Worm (Caenorhabditis elegans) whole organism, late embryonic: ENCODE data around the gene egl-36.

Source experiments
- F13H6.1 ChIP-seq: sonication (generic microtip); optimal IDR thresholded peaks from 2 replicates; lab custom pipeline; 2016; ENCODE audit warnings: missing genetic modification characterization, missing compliant biosample characterization
- ceh-31 ChIP-seq: sonication (generic microtip); optimal IDR thresholded peaks from 2 replicates; lab custom pipeline; 2016; ENCODE audit warnings: missing genetic modification characterization, missing compliant biosample characterization
- ceh-6 ChIP-seq: fragments of 200-800 bp; sonication (Bioruptor generic); optimal IDR thresholded peaks from 2 replicates; lab custom pipeline; 2018; ENCODE audit warnings: mild to moderate bottlenecking, missing genetic modification characterization, missing compliant biosample characterization
- che-1 ChIP-seq: sonication (generic microtip); optimal IDR thresholded peaks from 2 replicates; lab custom pipeline; 2016; ENCODE audit warnings: mild to moderate bottlenecking, missing genetic modification characterization, missing compliant biosample characterization
- dve-1 ChIP-seq: sonication (generic microtip); optimal IDR thresholded peaks from 2 replicates; lab custom pipeline; 2017; ENCODE audit warnings: antibody characterized with exemption, mild to moderate bottlenecking, missing genetic modification characterization, missing compliant biosample characterization
- pha-2 ChIP-seq: sonication (generic microtip); optimal IDR thresholded peaks from 2 replicates; lab custom pipeline; 2017; ENCODE audit warnings: mild to moderate bottlenecking, missing genetic modification characterization, missing compliant biosample characterization

DNA sequence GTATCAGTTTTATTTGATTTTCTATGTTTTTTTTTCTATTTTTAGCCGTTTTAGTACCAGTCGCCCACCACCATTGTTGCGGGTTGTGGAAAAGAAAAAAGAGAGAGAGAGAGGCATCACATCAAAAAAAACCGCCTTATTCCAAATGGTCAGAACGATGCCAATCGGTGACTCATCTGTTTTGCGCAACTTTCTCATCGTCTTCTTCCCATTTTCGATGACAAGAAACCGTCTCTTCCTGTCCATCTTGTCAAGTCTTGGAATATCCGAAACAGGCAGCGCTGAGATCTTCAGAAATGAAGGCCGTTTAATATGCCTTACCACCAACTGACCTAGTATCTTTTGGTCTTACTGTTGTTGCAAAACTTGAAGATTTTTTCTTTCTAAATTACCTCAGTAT is 47.6 kb upstream of the egl-36 start:
- TF ChIP-seq che-1 (tag; lab: Kevin White, UChicago) (no peak), ceh-31 (tag; lab: Kevin White, UChicago) (no peak), ceh-6 (GFP tag; lab: Kevin White, UChicago) (no peak), dve-1 (tag; lab: Kevin White, UChicago) (no peak), F13H6.1 (tag; lab: Kevin White, UChicago) (no peak), pha-2 (no peak)
